Fruit fly (Drosophila melanogaster): ENCODE measurements around the gene CG31869.

CG31869 gene

DNA sequence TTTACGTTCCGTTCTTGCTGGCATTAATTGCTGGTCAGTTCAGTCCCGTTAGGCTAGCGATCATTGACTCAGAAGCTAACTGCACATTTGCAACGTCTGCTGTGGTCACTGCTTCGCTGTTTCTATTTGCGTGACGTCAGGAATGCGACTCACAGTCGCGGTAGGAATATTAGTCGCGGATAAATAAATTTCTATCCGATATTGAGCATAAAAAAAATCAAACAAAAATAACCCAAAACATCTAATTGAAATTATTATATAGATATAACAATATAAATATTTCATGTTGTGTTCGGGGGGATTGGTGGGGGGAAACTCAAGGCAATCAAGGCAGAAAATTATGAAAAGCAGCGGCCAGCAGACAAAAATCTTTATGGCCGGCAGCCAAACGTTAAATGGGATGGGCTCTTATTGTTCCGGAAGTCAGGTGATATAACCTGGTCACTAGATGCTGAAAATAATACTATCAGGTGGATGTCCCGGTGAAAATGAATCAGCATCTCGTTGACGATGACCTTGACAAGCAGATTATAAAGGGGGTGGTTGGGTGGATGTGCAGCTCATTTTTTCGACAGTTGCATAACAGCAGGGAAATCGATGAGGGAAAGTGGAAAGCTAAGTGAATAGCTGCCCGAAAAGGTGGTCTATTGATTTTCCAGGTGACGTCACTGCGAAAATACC lies 48.7 kb upstream of the CG31869 start, which contains the start of gene SmydA-3 (continued):
- TF ChIP-seq chif (GFP tag; optimal IDR thresholded peaks at IDR 0.05) (no peak), NC2β (GFP tag; optimal IDR thresholded peaks at IDR 0.05) (no peak), CG5953 (GFP tag; IDR thresholded peaks at IDR 0.05) (no peak), Sin3A (optimal IDR thresholded peaks at IDR 0.05) (no peak), ems (GFP tag; optimal IDR thresholded peaks at IDR 0.05) (no peak), BEAF-32 (GFP tag; optimal IDR thresholded peaks at IDR 0.05) (no peak), CG14014 (GFP tag; IDR thresholded peaks at IDR 0.05) (no peak), Ravus (GFP tag; IDR thresholded peaks at IDR 0.05) (no peak), CG4328 (GFP tag; optimal IDR thresholded peaks at IDR 0.05) (no peak), eve (GFP tag; optimal IDR thresholded peaks at IDR 0.05) (no peak), CG17912 (GFP tag; optimal IDR thresholded peaks at IDR 0.05) (no peak), CG16815 (GFP tag; optimal IDR thresholded peaks at IDR 0.05) (no peak), rib (GFP tag; IDR thresholded peaks at IDR 0.05) (no peak), peb (GFP tag; IDR thresholded peaks at IDR 0.05) (no peak), dpn (GFP tag; optimal IDR thresholded peaks at IDR 0.05) (peak in 1 of 2 experiments; percentile 17), NK7.1 (GFP tag; optimal IDR thresholded peaks at IDR 0.05) (no peak), Elba2 (GFP tag; optimal IDR thresholded peaks at IDR 0.05) (no peak), yki (optimal IDR thresholded peaks at IDR 0.05) (no peak), C15 (GFP tag; IDR thresholded peaks at IDR 0.05) (no peak), Six4 (GFP tag; optimal IDR thresholded peaks at IDR 0.05) (no peak), cg (GFP tag; optimal IDR thresholded peaks at IDR 0.05) (no peak), jumu (GFP tag; optimal IDR thresholded peaks at IDR 0.05) (no peak), CG17829 (tag; optimal IDR thresholded peaks at IDR 0.05) (no peak), CG11696 (GFP tag; IDR thresholded peaks at IDR 0.05) (peak; percentile 78), CG7839 (tag; optimal IDR thresholded peaks at IDR 0.05) (no peak), fd96Cb (tag; optimal IDR thresholded peaks at IDR 0.05) (peak; percentile 13), p53 (GFP tag; optimal IDR thresholded peaks at IDR 0.05) (no peak), CG34422 (GFP tag; IDR thresholded peaks at IDR 0.05) (0 out of 3 replicates have a peak, but pooled peaks have one; percentile 8), CG2678 (tag; optimal IDR thresholded peaks at IDR 0.05) (no peak), CG12391 (tag; optimal IDR thresholded peaks at IDR 0.05) (no peak), prd (optimal IDR thresholded peaks at IDR 0.05) (no peak), prd (GFP tag; IDR thresholded peaks at IDR 0.05) (peak; percentile 59; the same call in 1 of the 3 replicates), CG18764 (GFP tag; optimal IDR thresholded peaks at IDR 0.05) (no peak), CG15479 (GFP tag; optimal IDR thresholded peaks at IDR 0.05) (no peak), Gsc (GFP tag; IDR thresholded peaks at IDR 0.05) (no peak), CG17612 (GFP tag; IDR thresholded peaks at IDR 0.05) (no peak), CG10147 (GFP tag; optimal IDR thresholded peaks at IDR 0.05) (no peak), CG6254 (GFP tag; optimal IDR thresholded peaks at IDR 0.05) (no peak), CG30403 (GFP tag; optimal IDR thresholded peaks at IDR 0.05) (peak; percentile 8), YL-1 (GFP tag; optimal IDR thresholded peaks at IDR 0.05) (no peak), bigmax (GFP tag; optimal IDR thresholded peaks at IDR 0.05) (no peak), CG8089 (GFP tag; optimal IDR thresholded peaks at IDR 0.05) (no peak), CG12155 (GFP tag; optimal IDR thresholded peaks at IDR 0.05) (peak; percentile 19), Doc2 (GFP tag; IDR thresholded peaks at IDR 0.05) (no peak), h (optimal IDR thresholded peaks at IDR 0.05) (no peak), bab2 (GFP tag; optimal IDR thresholded peaks at IDR 0.05) (no peak), jing (GFP tag; optimal IDR thresholded peaks at IDR 0.05) (no peak), luna (GFP tag; optimal IDR thresholded peaks at IDR 0.05) (no peak), CG31365 (tag; optimal IDR thresholded peaks at IDR 0.05) (no peak), CG13424 (tag; optimal IDR thresholded peaks at IDR 0.05) (no peak), PHDP (tag; optimal IDR thresholded peaks at IDR 0.05) (peak; percentile 28), ap (GFP tag; IDR thresholded peaks at IDR 0.05) (0 out of 2 replicates have a peak, but pooled peaks have one; percentile 27), CG7372 (GFP tag; IDR thresholded peaks at IDR 0.05) (no peak)
